Worm (Caenorhabditis elegans): ENCODE measurements around the gene dnc-1.
A peak's percentile ranks its signal among the peaks of the same experiment; 100 is the strongest.

DNA sequence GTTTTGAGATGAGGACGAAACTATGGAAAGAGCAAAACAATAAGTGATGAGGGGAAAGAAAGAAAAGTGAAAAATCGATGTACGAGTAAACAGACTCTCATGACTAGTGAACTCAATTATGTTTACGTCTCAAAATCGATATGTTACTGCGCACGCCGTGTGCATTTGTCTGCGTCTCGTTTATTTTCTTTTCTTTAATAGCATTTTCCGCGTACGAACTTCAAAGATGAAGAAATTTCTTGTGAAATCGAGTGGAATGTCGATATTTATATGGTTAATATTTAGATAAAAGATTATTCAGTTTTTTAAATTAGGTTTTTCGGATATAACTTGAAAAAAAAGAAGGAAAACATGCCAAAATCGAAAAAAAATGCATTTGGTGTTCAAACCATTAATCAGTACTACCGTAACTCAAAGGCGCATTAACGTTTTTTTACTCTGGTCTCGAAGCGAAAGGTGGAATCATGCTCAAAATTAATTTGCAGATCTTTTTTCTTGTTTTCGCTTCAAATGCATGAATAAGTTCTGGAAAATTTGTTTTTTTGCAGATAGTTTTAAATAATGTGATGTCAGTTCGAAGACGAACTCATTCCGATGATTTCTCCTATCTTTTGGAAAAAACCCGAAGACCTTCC lies 4.0 kb upstream of the dnc-1 start, which contains the start of gene fic-1:
- TF ChIP-seq dao-5 (tag; optimal IDR thresholded peaks at IDR 0.05), result no peak
- no peak for TF ChIP-seq him-1 (tag; optimal IDR thresholded peaks at IDR 0.05)
- peak; percentile 80 for TF ChIP-seq W03F9.2 (tag; optimal IDR thresholded peaks at IDR 0.05)

Measured in whole organism, L4/young adult.